Fruit fly (Drosophila melanogaster): ENCODE measurements around the gene spz5.

- TF ChIP-seq ttk (optimal IDR thresholded peaks at IDR 0.05) (no peak), Sin3A (optimal IDR thresholded peaks at IDR 0.05) (no peak), psq (optimal IDR thresholded peaks at IDR 0.05) (no peak), h (optimal IDR thresholded peaks at IDR 0.05) (no peak)
Measured at dm6 chr3L:2906404-2906803, 14.4 kb upstream of the spz5 start.
